Worm (Caenorhabditis elegans): ENCODE data around the gene F20E11.17.
A peak's percentile ranks its signal among the peaks of the same experiment; 100 is the strongest.
"Not testable (repeated sequence)": the region's sequence is repeated elsewhere in the genome, so short reads cannot be mapped to it uniquely, and the experiment has no call there.

The F20E11.17 gene

DNA sequence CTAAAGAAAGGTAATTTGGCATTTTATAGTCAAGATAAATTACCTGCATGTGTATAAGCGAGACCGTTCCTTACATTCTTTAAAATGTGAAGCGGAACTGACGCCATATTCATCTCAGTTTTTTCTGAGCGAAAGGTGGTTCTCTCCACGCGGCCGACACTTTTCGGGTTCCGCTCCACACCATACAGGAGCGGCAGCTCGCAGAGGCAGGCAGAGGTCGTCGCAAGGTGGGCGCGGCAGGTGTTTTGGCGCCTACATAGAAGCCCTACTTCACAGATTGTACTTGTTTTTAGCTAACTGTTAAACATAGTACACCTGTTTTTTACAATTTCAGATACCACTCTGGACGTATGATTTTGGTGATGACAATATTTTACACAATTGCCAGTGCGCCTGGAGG is 1.2 kb downstream of the F20E11.17 start:
- TF ChIP-seq set-16 (GFP tag; IDR thresholded peaks at IDR 0.05): peak; percentile 76
- TF ChIP-seq pqm-1 (tag; optimal IDR thresholded peaks at IDR 0.05): no peak

DNA sequence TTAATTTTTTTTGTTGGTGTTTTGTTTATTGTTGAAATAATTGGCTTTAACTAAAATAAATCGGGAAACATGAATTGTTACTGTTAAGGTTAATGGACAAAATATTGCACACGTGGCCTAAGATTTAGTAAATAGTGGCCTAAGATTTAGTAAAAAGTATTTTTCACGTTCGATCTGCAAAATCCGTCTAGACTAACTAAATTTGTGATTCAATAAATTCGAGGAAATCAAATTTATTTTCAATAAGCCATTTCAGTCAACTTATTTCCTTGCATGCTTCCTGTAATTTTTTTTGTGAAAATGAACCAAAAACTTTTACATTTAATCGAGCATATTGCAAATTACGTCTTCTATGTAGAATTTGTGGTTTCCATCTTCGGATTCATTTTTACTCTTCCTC is 2.3 kb downstream of the F20E11.17 start, which contains the start of gene srw-72:
Gene srw-72, plus strand, starts transcription at position 301 of the 400 bp plus-strand sequence.
- no peak for TF ChIP-seq egl-27 (tag; optimal IDR thresholded peaks at IDR 0.05)
- TF ChIP-seq lir-3 (tag; optimal IDR thresholded peaks at IDR 0.05): no peak
- no peak for TF ChIP-seq ztf-7 (tag; optimal IDR thresholded peaks at IDR 0.05)
- no peak for TF ChIP-seq zip-2 (tag; optimal IDR thresholded peaks at IDR 0.05)
- TF ChIP-seq dmd-8 (GFP tag; IDR thresholded peaks at IDR 0.05): no peak
- no peak for TF ChIP-seq unc-130 (GFP tag; optimal IDR thresholded peaks at IDR 0.05)
- TF ChIP-seq nhr-48 (tag; optimal IDR thresholded peaks at IDR 0.05): no peak
- no peak for TF ChIP-seq set-16 (GFP tag; IDR thresholded peaks at IDR 0.05)
- no peak for TF ChIP-seq madf-5 (GFP tag; IDR thresholded peaks at IDR 0.05)
- TF ChIP-seq duxl-1 (tag; optimal IDR thresholded peaks at IDR 0.05; ENCODE audit: poor library complexity): no peak
- TF ChIP-seq tag-97 (GFP tag; IDR thresholded peaks at IDR 0.05): no peak
- no peak for TF ChIP-seq sdz-12 (GFP tag; optimal IDR thresholded peaks at IDR 0.05)
- no peak for TF ChIP-seq pqm-1 (tag; optimal IDR thresholded peaks at IDR 0.05)
- no peak for TF ChIP-seq daf-19 (GFP tag; conservative IDR thresholded peaks at IDR 0.05)
- TF ChIP-seq mep-1 (tag; optimal IDR thresholded peaks at IDR 0.05): no peak
- TF ChIP-seq nhr-237 (tag; optimal IDR thresholded peaks at IDR 0.05): no peak

DNA sequence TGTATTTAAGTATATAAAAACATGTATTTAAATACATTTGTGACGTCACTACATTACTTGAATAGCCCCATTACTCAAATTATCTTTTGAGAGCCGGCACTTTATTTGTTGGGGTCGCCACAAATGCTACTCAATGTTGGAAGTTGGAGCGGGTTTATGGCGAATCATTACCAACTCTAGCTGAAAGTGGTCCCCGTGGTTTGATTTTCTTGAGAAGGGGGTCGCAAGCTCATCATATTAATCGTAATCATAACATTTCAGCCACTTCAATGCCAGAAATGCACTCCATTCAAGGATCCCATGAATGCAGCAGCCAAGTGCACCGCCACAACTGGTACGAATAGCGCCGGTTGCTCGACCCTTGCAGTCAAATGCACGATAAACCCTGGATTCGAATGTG is 4.8 kb downstream of the F20E11.17 start, which contains the start of gene F20E11.7:
Gene F20E11.7, plus strand, starts transcription at position 301 of the 400 bp plus-strand sequence.
- TF ChIP-seq ctbp-1 (GFP tag; IDR thresholded peaks at IDR 0.05); daf-8 (GFP tag; IDR thresholded peaks at IDR 0.05); nhr-28 (tag; optimal IDR thresholded peaks at IDR 0.05): not testable (repeated sequence)

DNA sequence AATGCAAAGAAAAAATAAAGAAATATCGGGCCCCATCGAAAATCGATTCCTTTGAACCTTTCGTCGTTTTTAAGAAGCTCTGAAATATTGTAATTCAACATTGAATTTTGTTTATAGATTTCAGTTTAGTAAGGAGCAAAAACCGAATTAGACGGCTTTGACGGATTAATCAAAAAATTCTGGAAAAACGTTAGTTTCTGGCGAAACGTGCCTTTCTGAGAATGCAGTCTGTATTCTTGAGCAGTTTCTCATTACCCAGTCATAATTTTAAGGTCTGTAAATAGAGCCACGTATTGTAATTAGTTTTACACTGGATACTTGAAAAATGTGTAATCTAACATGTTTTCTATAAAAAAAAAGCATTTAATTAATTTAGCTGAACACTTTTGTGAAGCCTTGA is 9.0 kb downstream of the F20E11.17 start, which contains the start of gene srz-48:
Gene srz-48, minus strand, starts transcription at position 101 of the 400 bp plus-strand sequence.
- no peak for TF ChIP-seq hlh-11 (tag; optimal IDR thresholded peaks at IDR 0.05)
- TF ChIP-seq zfp-2 (tag; optimal IDR thresholded peaks at IDR 0.05): no peak
- no peak for TF ChIP-seq aha-1 (tag)
- TF ChIP-seq unc-62 (GFP tag; optimal IDR thresholded peaks at IDR 0.05 in 1 of 2): no peak
- no peak for TF ChIP-seq unc-62 (tag; optimal IDR thresholded peaks at IDR 0.05)
- no peak for TF ChIP-seq nhr-102 (tag; optimal IDR thresholded peaks at IDR 0.05)
- no peak for TF ChIP-seq lin-39 (tag; optimal IDR thresholded peaks at IDR 0.05)
- TF ChIP-seq attf-4 (tag; optimal IDR thresholded peaks at IDR 0.05): no peak
- no peak for TF ChIP-seq ama-1 (optimal IDR thresholded peaks at IDR 0.05)
- no peak for TF ChIP-seq ceh-20 (GFP tag; IDR thresholded peaks at IDR 0.05)
- TF ChIP-seq Y105C5A.15 (GFP tag; IDR thresholded peaks at IDR 0.05): no peak
- TF ChIP-seq D1046.2 (GFP tag; IDR thresholded peaks at IDR 0.05): no peak
- no peak for TF ChIP-seq cey-2 (tag; optimal IDR thresholded peaks at IDR 0.05; ENCODE audit: borderline replicate concordance, insufficient read depth)
- TF ChIP-seq fkh-10 (GFP tag; optimal IDR thresholded peaks at IDR 0.05): no peak
- TF ChIP-seq spr-1 (tag; optimal IDR thresholded peaks at IDR 0.05): no peak
- no peak for TF ChIP-seq vab-7 (GFP tag; IDR thresholded peaks at IDR 0.05)
- TF ChIP-seq F37D6.2 (tag; optimal IDR thresholded peaks at IDR 0.05): no peak
- no peak for TF ChIP-seq hif-1 (tag; optimal IDR thresholded peaks at IDR 0.05)
- no peak for TF ChIP-seq ctbp-1 (GFP tag; IDR thresholded peaks at IDR 0.05)
- TF ChIP-seq nhr-25 (tag; optimal IDR thresholded peaks at IDR 0.05; ENCODE audit: borderline replicate concordance, insufficient read depth): no peak
